Fruit fly (Drosophila melanogaster) whole organism, embryonic: ENCODE measurements around the gene yellow-g2.

Experiments used
- Ada2b ChIP-seq: fragments of 200-800 bp; sonication (Bioruptor generic); IDR thresholded peaks from 2 replicates; pipeline ENCODE4 v1.3.6; 2022; ENCODE audit warnings: missing biosample characterization, missing genetic modification characterization
- Atf-2 ChIP-seq: fragments of 200-800 bp; sonication (Bioruptor generic); optimal IDR thresholded peaks from 2 replicates; lab custom pipeline; 2016; ENCODE audit warnings: missing biosample characterization, missing genetic modification characterization
- Atf6 ChIP-seq: fragments of 200-800 bp; sonication (Bioruptor generic); IDR thresholded peaks from 2 replicates; pipeline ENCODE4 v1.3.6; 2022; ENCODE audit warnings: missing biosample characterization, missing genetic modification characterization
- B-H1 ChIP-seq: fragments of 200-800 bp; sonication (Bioruptor generic); IDR thresholded peaks from 3 replicates; pipeline ENCODE4 v1.3.6; 2022; ENCODE audit warnings: missing biosample characterization, missing genetic modification characterization
- CG10543 ChIP-seq: fragments of 200-800 bp; sonication (Bioruptor generic); optimal IDR thresholded peaks from 3 replicates; lab custom pipeline; 2017; ENCODE audit warnings: missing biosample characterization, mild to moderate bottlenecking, missing genetic modification characterization, moderate library complexity
- CG10654 ChIP-seq: fragments of 200-800 bp; sonication (Bioruptor generic); optimal IDR thresholded peaks from 2 replicates; lab custom pipeline; 2016; ENCODE audit warnings: missing biosample characterization, missing genetic modification characterization
- CG11723 ChIP-seq: fragments of 200-800 bp; sonication (Bioruptor generic); optimal IDR thresholded peaks from 2 replicates; lab custom pipeline; 2017; ENCODE audit warnings: missing biosample characterization, mild to moderate bottlenecking, missing genetic modification characterization
- CG12299 ChIP-seq: fragments of 200-800 bp; sonication (Bioruptor generic); optimal IDR thresholded peaks from 2 replicates; lab custom pipeline; 2018; ENCODE audit warnings: missing biosample characterization, mild to moderate bottlenecking, missing genetic modification characterization
- CG12391 ChIP-seq: fragments of 200-800 bp; sonication (Bioruptor generic); optimal IDR thresholded peaks from 3 replicates; lab custom pipeline; 2018; ENCODE audit warnings: missing biosample characterization, mild to moderate bottlenecking, missing genetic modification characterization, moderate library complexity
- CG12659 ChIP-seq: fragments of 200-800 bp; sonication (Bioruptor generic); optimal IDR thresholded peaks from 3 replicates; lab custom pipeline; 2017; ENCODE audit warnings: mild to moderate bottlenecking, missing biosample characterization, missing genetic modification reagents, missing genetic modification characterization
- CG14050 ChIP-seq: fragments of 200-800 bp; sonication (Bioruptor generic); IDR thresholded peaks from 3 replicates; pipeline ENCODE4 v1.3.6; 2022; ENCODE audit warnings: missing biosample characterization, missing genetic modification characterization
- CG15269 ChIP-seq: fragments of 200-800 bp; sonication (Bioruptor generic); optimal IDR thresholded peaks from 2 replicates; lab custom pipeline; 2018; ENCODE audit warnings: missing biosample characterization, mild to moderate bottlenecking, missing genetic modification characterization, moderate library complexity
- CG17802 ChIP-seq: fragments of 200-800 bp; sonication (Bioruptor generic); optimal IDR thresholded peaks from 2 replicates; lab custom pipeline; 2018; ENCODE audit warnings: missing biosample characterization, mild to moderate bottlenecking, missing genetic modification characterization, moderate library complexity
- CG17912 ChIP-seq: fragments of 200-800 bp; sonication (Bioruptor generic); optimal IDR thresholded peaks from 2 replicates; lab custom pipeline; 2018; ENCODE audit warnings: missing biosample characterization, mild to moderate bottlenecking, missing genetic modification characterization
- CG2120 ChIP-seq: fragments of 200-800 bp; sonication (Bioruptor generic); optimal IDR thresholded peaks from 3 replicates; lab custom pipeline; 2016; ENCODE audit warnings: missing biosample characterization, missing genetic modification characterization
- CG32772 ChIP-seq: fragments of 200-800 bp; sonication (Bioruptor generic); IDR thresholded peaks from 2 replicates; pipeline ENCODE4 v1.3.6; 2022; ENCODE audit warnings: missing biosample characterization, missing genetic modification characterization
- CG34376 ChIP-seq: fragments of 200-800 bp; sonication (Bioruptor generic); optimal IDR thresholded peaks from 2 replicates; lab custom pipeline; 2018; ENCODE audit warnings: missing biosample characterization, mild to moderate bottlenecking, missing genetic modification characterization
- CG3995 ChIP-seq: fragments of 200-800 bp; sonication (Bioruptor generic); optimal IDR thresholded peaks from 3 replicates; lab custom pipeline; 2016; ENCODE audit warnings: missing biosample characterization, missing genetic modification characterization
- CG4360 ChIP-seq: fragments of 200-800 bp; sonication (Bioruptor generic); IDR thresholded peaks from 2 replicates; pipeline ENCODE4 v1.3.6; 2022; ENCODE audit warnings: missing biosample characterization, missing genetic modification characterization
- CG4707 ChIP-seq: fragments of 200-800 bp; sonication (Bioruptor generic); optimal IDR thresholded peaks from 2 replicates; lab custom pipeline; 2018; ENCODE audit warnings: missing biosample characterization, mild to moderate bottlenecking, missing genetic modification characterization, moderate library complexity
- CG4730 ChIP-seq: fragments of 200-800 bp; sonication (Bioruptor generic); IDR thresholded peaks from 2 replicates; pipeline ENCODE4 v1.3.6; 2022; ENCODE audit warnings: missing biosample characterization, missing genetic modification characterization
- CG4854 ChIP-seq: fragments of 200-800 bp; sonication (Bioruptor generic); optimal IDR thresholded peaks from 2 replicates; lab custom pipeline; 2016; ENCODE audit warnings: missing biosample characterization, missing genetic modification characterization, inconsistent platforms
- CG5953 ChIP-seq: fragments of 200-800 bp; sonication (Bioruptor generic); IDR thresholded peaks from 2 replicates; pipeline ENCODE4 v1.3.6; 2022; ENCODE audit warnings: missing biosample characterization, missing genetic modification characterization
- CG6683 ChIP-seq: fragments of 200-800 bp; sonication (Bioruptor generic); optimal IDR thresholded peaks from 2 replicates; lab custom pipeline; 2017; ENCODE audit warnings: missing biosample characterization, mild to moderate bottlenecking, missing genetic modification characterization, missing genetic modification reagents
- CG6813 ChIP-seq: fragments of 200-800 bp; sonication (Bioruptor generic); optimal IDR thresholded peaks from 2 replicates; lab custom pipeline; 2017; ENCODE audit warnings: missing biosample characterization, missing genetic modification characterization, mild to moderate bottlenecking, moderate library complexity, missing genetic modification reagents
- CG9609 ChIP-seq: fragments of 200-800 bp; sonication (Bioruptor generic); optimal IDR thresholded peaks from 3 replicates; lab custom pipeline; 2016; ENCODE audit warnings: missing biosample characterization, missing genetic modification characterization
- CG9932 ChIP-seq: fragments of 200-800 bp; sonication (Bioruptor generic); IDR thresholded peaks from 2 replicates; pipeline ENCODE4 v1.3.6; 2022; ENCODE audit warnings: missing biosample characterization, missing genetic modification characterization
- Ets65A ChIP-seq: fragments of 200-800 bp; sonication (Bioruptor generic); peaks from one replicate; lab custom pipeline; 2016; ENCODE audit warnings: missing biosample characterization, missing genetic modification characterization
- Fer3 ChIP-seq: fragments of 200-800 bp; sonication (Bioruptor generic); optimal IDR thresholded peaks from 2 replicates; lab custom pipeline; 2018; ENCODE audit warnings: missing biosample characterization, mild to moderate bottlenecking, missing genetic modification characterization, moderate library complexity
- Hr51 ChIP-seq, 2 experiments: fragments of 200-800 bp; sonication (Bioruptor generic); optimal IDR thresholded peaks; 2 replicates in 1 of 2; 3 replicates in 1 of 2; lab custom pipeline; 2016 to 2018; ENCODE audit warnings: missing biosample characterization in 2 of 2, missing genetic modification characterization in 2 of 2, mild to moderate bottlenecking in 1 of 2, moderate library complexity in 1 of 2
- Rfx ChIP-seq: fragments of 200-800 bp; sonication (Bioruptor generic); IDR thresholded peaks from 2 replicates; pipeline ENCODE4 v1.3.6; 2022; ENCODE audit warnings: missing biosample characterization, missing genetic modification characterization
- ap ChIP-seq: fragments of 200-800 bp; sonication (Bioruptor generic); IDR thresholded peaks from 2 replicates; pipeline ENCODE4 v1.3.6; 2022; ENCODE audit warnings: missing biosample characterization, missing genetic modification characterization
- ara ChIP-seq: fragments of 200-800 bp; sonication (Bioruptor generic); IDR thresholded peaks from 2 replicates; pipeline ENCODE4 v1.3.6; 2022; ENCODE audit warnings: missing biosample characterization, missing genetic modification characterization
- az2 ChIP-seq: fragments of 200-800 bp; sonication (Bioruptor generic); optimal IDR thresholded peaks from 3 replicates; lab custom pipeline; 2016; ENCODE audit warnings: missing biosample characterization, missing genetic modification characterization
- bigmax ChIP-seq: fragments of 200-800 bp; sonication (Bioruptor generic); optimal IDR thresholded peaks from 2 replicates; lab custom pipeline; 2018; ENCODE audit warnings: missing biosample characterization, mild to moderate bottlenecking, missing genetic modification characterization
- cwo ChIP-seq: fragments of 200-800 bp; sonication (Bioruptor generic); optimal IDR thresholded peaks from 3 replicates; lab custom pipeline; 2017; ENCODE audit warnings: missing biosample characterization, missing genetic modification characterization, mild to moderate bottlenecking, moderate library complexity, missing genetic modification reagents
- dan ChIP-seq: fragments of 200-800 bp; sonication (Bioruptor generic); IDR thresholded peaks from 2 replicates; pipeline ENCODE4 v1.3.6; 2022; ENCODE audit warnings: missing biosample characterization, missing genetic modification characterization
- dmrt99B ChIP-seq: fragments of 200-800 bp; sonication (Bioruptor generic); optimal IDR thresholded peaks from 2 replicates; lab custom pipeline; 2018; ENCODE audit warnings: missing biosample characterization, mild to moderate bottlenecking, missing genetic modification characterization, moderate library complexity
- emc ChIP-seq: fragments of 200-800 bp; sonication (Bioruptor generic); optimal IDR thresholded peaks from 2 replicates; lab custom pipeline; 2016; ENCODE audit warnings: missing biosample characterization, missing genetic modification characterization
- gce ChIP-seq: fragments of 200-800 bp; sonication (Bioruptor generic); IDR thresholded peaks from 3 replicates; pipeline ENCODE4 v1.3.6; 2022; ENCODE audit warnings: missing biosample characterization, missing genetic modification characterization
- grn ChIP-seq: fragments of 200-800 bp; sonication (Bioruptor generic); optimal IDR thresholded peaks from 3 replicates; lab custom pipeline; 2017; ENCODE audit warnings: missing biosample characterization, missing genetic modification characterization
- her ChIP-seq: fragments of 200-800 bp; sonication (Bioruptor generic); optimal IDR thresholded peaks from 2 replicates; lab custom pipeline; 2016; ENCODE audit warnings: missing biosample characterization, missing genetic modification characterization
- kni ChIP-seq: fragments of 200-800 bp; sonication (Bioruptor generic); optimal IDR thresholded peaks from 3 replicates; lab custom pipeline; 2017; ENCODE audit warnings: mild to moderate bottlenecking, missing biosample characterization, missing genetic modification reagents, missing genetic modification characterization
- mld ChIP-seq: fragments of 200-800 bp; sonication (Bioruptor generic); IDR thresholded peaks from 3 replicates; pipeline ENCODE4 v1.3.6; 2022; ENCODE audit warnings: missing biosample characterization, missing genetic modification characterization; ENCODE audit not compliant: partially characterized antibody
- nerfin-1 ChIP-seq: fragments of 200-800 bp; sonication (Bioruptor generic); optimal IDR thresholded peaks from 3 replicates; lab custom pipeline; 2019; ENCODE audit warnings: missing biosample characterization, mild to moderate bottlenecking, missing genetic modification characterization, moderate library complexity
- pho ChIP-seq: fragments of 200-800 bp; sonication (Bioruptor generic); optimal IDR thresholded peaks from 2 replicates; lab custom pipeline; 2016; ENCODE audit warnings: missing biosample characterization, missing genetic modification characterization
- sim ChIP-seq: fragments of 200-800 bp; sonication (Bioruptor generic); IDR thresholded peaks from 2 replicates; pipeline ENCODE4 v1.3.6; 2022; ENCODE audit warnings: missing biosample characterization, missing genetic modification characterization
- sisA ChIP-seq: fragments of 200-800 bp; sonication (Bioruptor generic); IDR thresholded peaks from 2 replicates; pipeline ENCODE4 v1.3.6; 2022; ENCODE audit warnings: missing biosample characterization, missing genetic modification characterization
- tio ChIP-seq: fragments of 200-800 bp; sonication (Bioruptor generic); optimal IDR thresholded peaks from 2 replicates; lab custom pipeline; 2017; ENCODE audit warnings: missing biosample characterization, missing genetic modification characterization, inconsistent platforms
- wor ChIP-seq: fragments of 200-800 bp; sonication (Bioruptor generic); IDR thresholded peaks from 2 replicates; pipeline ENCODE4 v1.3.6; 2022; ENCODE audit warnings: missing biosample characterization, missing genetic modification characterization

yellow-g2 gene

dm6 chr3L:2265692-2266444 lies 10.5 kb upstream of the yellow-g2 start, which contains the start of the genes ecd and CG13806 (continued):
- no peak for TF ChIP-seq az2 (GFP tag; lab: Kevin White, UChicago)
- no peak for TF ChIP-seq CG10654 (GFP tag; lab: Kevin White, UChicago)
- no peak for TF ChIP-seq CG11723 (GFP tag; lab: Kevin White, UChicago)
- TF ChIP-seq CG6813 = no peak
- TF ChIP-seq CG4707 (GFP tag; lab: Kevin White, UChicago) = no peak
- TF ChIP-seq kni (GFP tag; lab: Kevin White, UChicago) = no peak
- peak; percentile 96 for TF ChIP-seq mld (GFP tag; lab: Robert Waterston, UW)
- TF ChIP-seq CG5953 (GFP tag; lab: Robert Waterston, UW) = no peak
- peak in 1 of 2 experiments; percentile 41 for TF ChIP-seq Hr51 (GFP tag; optimal IDR thresholded peaks at IDR 0.05; lab: Kevin White, UChicago)
- peak; percentile 84 for TF ChIP-seq Rfx (GFP tag; lab: Robert Waterston, UW)
- TF ChIP-seq ap (GFP tag; lab: Robert Waterston, UW) = no peak
- no peak for TF ChIP-seq CG6683 (GFP tag; lab: Kevin White, UChicago)
- no peak for TF ChIP-seq cwo (GFP tag; lab: Kevin White, UChicago)
- no peak for TF ChIP-seq dan (GFP tag; lab: Robert Waterston, UW)
- TF ChIP-seq CG12299 (tag; lab: Kevin White, UChicago) = no peak
- peak; percentile 96 for TF ChIP-seq nerfin-1
- TF ChIP-seq B-H1 (GFP tag; lab: Robert Waterston, UW) = peak; percentile 23; the same call in 1 of the 3 replicates
- no peak for TF ChIP-seq CG14050 (GFP tag; lab: Robert Waterston, UW)
- TF ChIP-seq wor (GFP tag; lab: Robert Waterston, UW) = no peak
- TF ChIP-seq dmrt99B (tag; lab: Kevin White, UChicago) = no peak
- TF ChIP-seq CG4360 (GFP tag; lab: Robert Waterston, UW) = no peak
- TF ChIP-seq tio (GFP tag; lab: Kevin White, UChicago) = no peak
- peak; percentile 71 for TF ChIP-seq grn
- peak; percentile 55 for TF ChIP-seq CG3995 (GFP tag; lab: Kevin White, UChicago)
- peak; percentile 45 for TF ChIP-seq Atf-2
- TF ChIP-seq sim (GFP tag; lab: Robert Waterston, UW) = no peak
- no peak for TF ChIP-seq CG4854 (GFP tag; lab: Kevin White, UChicago)
- TF ChIP-seq CG34376 (GFP tag; lab: Kevin White, UChicago) = no peak
- no peak for TF ChIP-seq CG4730 (GFP tag; lab: Robert Waterston, UW)
- no peak for TF ChIP-seq CG32772 (GFP tag; lab: Robert Waterston, UW)
- peak; percentile 93 for TF ChIP-seq Ets65A
- TF ChIP-seq CG15269 = no peak
- peak; percentile 88 for TF ChIP-seq CG17802
- TF ChIP-seq sisA (GFP tag; lab: Robert Waterston, UW) = peak; percentile 59
- TF ChIP-seq pho (GFP tag; lab: Kevin White, UChicago) = peak; percentile 39
- peak; percentile 54 for TF ChIP-seq emc (GFP tag; lab: Kevin White, UChicago)
- no peak for TF ChIP-seq gce
- no peak for TF ChIP-seq CG10543 (GFP tag; lab: Kevin White, UChicago)
- no peak for TF ChIP-seq Ada2b (GFP tag; lab: Robert Waterston, UW)
- TF ChIP-seq Fer3 = no peak
- no peak for TF ChIP-seq CG17912 (GFP tag; lab: Kevin White, UChicago)
- TF ChIP-seq CG9609 (GFP tag; lab: Kevin White, UChicago) = peak; percentile 51
- TF ChIP-seq her (GFP tag; lab: Kevin White, UChicago) = peak; percentile 63
- peak; percentile 45 for TF ChIP-seq CG12659 (GFP tag; lab: Kevin White, UChicago)
- TF ChIP-seq bigmax (GFP tag; lab: Kevin White, UChicago) = no peak
- TF ChIP-seq CG12391 (tag; lab: Kevin White, UChicago) = peak; percentile 35
- peak; percentile 86 for TF ChIP-seq CG9932
- no peak for TF ChIP-seq Atf6
- peak; percentile 70 for TF ChIP-seq CG2120 (GFP tag; lab: Kevin White, UChicago)
- no peak for TF ChIP-seq ara (GFP tag; lab: Robert Waterston, UW)
